Fruit fly (Drosophila melanogaster) whole organism, prepupa: ENCODE results near the gene del.

Experiments
- Blimp-1 ChIP-seq: fragments of 200-800 bp; sonication (Bioruptor generic); optimal IDR thresholded peaks from 3 replicates; lab custom pipeline; 2017; ENCODE audit warnings: missing biosample characterization, missing genetic modification characterization, mild to moderate bottlenecking, moderate library complexity, missing genetic modification reagents
- CG10631 ChIP-seq: fragments of 200-800 bp; sonication (Bioruptor generic); optimal IDR thresholded peaks from 2 replicates; lab custom pipeline; 2016; ENCODE audit warnings: missing biosample characterization, missing genetic modification characterization
- CG10669 ChIP-seq: fragments of 200-800 bp; sonication (Bioruptor generic); optimal IDR thresholded peaks from 3 replicates; lab custom pipeline; 2018; ENCODE audit warnings: missing biosample characterization, mild to moderate bottlenecking, missing genetic modification characterization, moderate library complexity
- CG11294 ChIP-seq: fragments of 200-800 bp; sonication (Bioruptor generic); IDR thresholded peaks from 2 replicates; pipeline ENCODE4 v1.3.6; 2022; ENCODE audit warnings: missing biosample characterization, missing genetic modification characterization
- CG15336 ChIP-seq: fragments of 200-800 bp; sonication (Bioruptor generic); IDR thresholded peaks from 2 replicates; pipeline ENCODE4 v1.3.6; 2022; ENCODE audit warnings: missing biosample characterization, missing genetic modification characterization
- CG1621 ChIP-seq: fragments of 200-800 bp; sonication (Bioruptor generic); optimal IDR thresholded peaks from 3 replicates; lab custom pipeline; 2018; ENCODE audit warnings: missing biosample characterization, mild to moderate bottlenecking, missing genetic modification characterization
- CG16779 ChIP-seq: fragments of 200-800 bp; sonication (Bioruptor generic); optimal IDR thresholded peaks from 3 replicates; lab custom pipeline; 2017; ENCODE audit warnings: missing biosample characterization, mild to moderate bottlenecking, missing genetic modification characterization
- CG3032 ChIP-seq: fragments of 200-800 bp; optimal IDR thresholded peaks from 2 replicates; lab custom pipeline; 2019; ENCODE audit warnings: missing biosample characterization, mild to moderate bottlenecking, missing genetic modification characterization, moderate library complexity
- CG31627 ChIP-seq: fragments of 200-800 bp; sonication (Bioruptor generic); optimal IDR thresholded peaks from 3 replicates; lab custom pipeline; 2016; ENCODE audit warnings: missing biosample characterization, missing genetic modification characterization
- CG32006 ChIP-seq: fragments of 200-800 bp; sonication (Bioruptor generic); optimal IDR thresholded peaks from 3 replicates; lab custom pipeline; 2017; ENCODE audit warnings: missing biosample characterization, mild to moderate bottlenecking, missing genetic modification characterization
- CG4318 ChIP-seq: fragments of 200-800 bp; sonication (Bioruptor generic); optimal IDR thresholded peaks from 3 replicates; lab custom pipeline; 2017; ENCODE audit warnings: missing biosample characterization, mild to moderate bottlenecking, missing genetic modification characterization
- CG6163 ChIP-seq: fragments of 200-800 bp; sonication (Bioruptor generic); IDR thresholded peaks from 3 replicates; pipeline ENCODE4 v1.3.6; 2022; ENCODE audit warnings: missing biosample characterization, missing genetic modification characterization
- CG6792 ChIP-seq: fragments of 200-800 bp; sonication (Bioruptor generic); optimal IDR thresholded peaks from 3 replicates; lab custom pipeline; 2016; ENCODE audit warnings: missing biosample characterization, missing genetic modification characterization
- CG6808 ChIP-seq: fragments of 200-800 bp; sonication (Bioruptor generic); optimal IDR thresholded peaks from 3 replicates; lab custom pipeline; 2017; ENCODE audit warnings: missing biosample characterization, missing genetic modification characterization, mild to moderate bottlenecking, moderate library complexity, missing genetic modification reagents
- CG6854 ChIP-seq: fragments of 200-800 bp; sonication (Bioruptor generic); optimal IDR thresholded peaks from 2 replicates; lab custom pipeline; 2017; ENCODE audit warnings: missing biosample characterization, mild to moderate bottlenecking, missing genetic modification characterization
- CG7368 ChIP-seq: fragments of 200-800 bp; sonication (Bioruptor generic); optimal IDR thresholded peaks from 3 replicates; lab custom pipeline; 2016; ENCODE audit warnings: missing biosample characterization, missing genetic modification characterization
- CG9139 ChIP-seq: fragments of 200-800 bp; sonication (Bioruptor generic); optimal IDR thresholded peaks from 3 replicates; lab custom pipeline; 2017; ENCODE audit warnings: missing biosample characterization, mild to moderate bottlenecking, missing genetic modification characterization
- Ets21C ChIP-seq: fragments of 200-800 bp; sonication (Bioruptor generic); optimal IDR thresholded peaks from 3 replicates; lab custom pipeline; 2016; ENCODE audit warnings: missing biosample characterization, missing genetic modification characterization
- Gug ChIP-seq: fragments of 200-800 bp; sonication (Bioruptor generic); IDR thresholded peaks from 2 replicates; pipeline ENCODE4 v1.3.6; 2022; ENCODE audit warnings: missing biosample characterization, missing genetic modification characterization
- Hr39 ChIP-seq: fragments of 200-800 bp; sonication (Bioruptor generic); optimal IDR thresholded peaks from 2 replicates; lab custom pipeline; 2016; ENCODE audit warnings: missing biosample characterization, missing genetic modification characterization
- Hr4 ChIP-seq: fragments of 200-800 bp; sonication (Bioruptor generic); optimal IDR thresholded peaks from 3 replicates; lab custom pipeline; 2016; ENCODE audit warnings: missing biosample characterization, missing genetic modification characterization
- Lpt ChIP-seq: fragments of 200-800 bp; sonication (Bioruptor generic); optimal IDR thresholded peaks from 3 replicates; lab custom pipeline; 2016; ENCODE audit warnings: missing biosample characterization, missing genetic modification characterization
- Met ChIP-seq: fragments of 200-800 bp; sonication (Bioruptor generic); optimal IDR thresholded peaks from 3 replicates; lab custom pipeline; 2016; ENCODE audit warnings: missing biosample characterization, missing genetic modification characterization
- Sox102F ChIP-seq: fragments of 200-800 bp; sonication (Bioruptor generic); optimal IDR thresholded peaks from 2 replicates; lab custom pipeline; 2016; ENCODE audit warnings: missing biosample characterization, mild to moderate bottlenecking, missing genetic modification characterization
- Sox14 ChIP-seq: fragments of 200-800 bp; sonication (Bioruptor generic); optimal IDR thresholded peaks from 3 replicates; lab custom pipeline; 2016; ENCODE audit warnings: missing biosample characterization, missing genetic modification characterization
- Sox15 ChIP-seq: fragments of 200-800 bp; sonication (Bioruptor generic); optimal IDR thresholded peaks from 3 replicates; lab custom pipeline; 2016; ENCODE audit warnings: missing biosample characterization, missing genetic modification characterization
- achi ChIP-seq: fragments of 200-800 bp; sonication (Bioruptor generic); optimal IDR thresholded peaks from 3 replicates; lab custom pipeline; 2016; ENCODE audit warnings: missing biosample characterization, missing genetic modification characterization
- cyc ChIP-seq: fragments of 200-800 bp; sonication (Bioruptor generic); optimal IDR thresholded peaks from 3 replicates; lab custom pipeline; 2016; ENCODE audit warnings: missing biosample characterization, missing genetic modification characterization
- dac ChIP-seq: fragments of 200-800 bp; sonication (Bioruptor generic); optimal IDR thresholded peaks from 2 replicates; lab custom pipeline; 2017; ENCODE audit warnings: missing biosample characterization, mild to moderate bottlenecking, missing genetic modification characterization
- dsx ChIP-seq: fragments of 200-800 bp; optimal IDR thresholded peaks from 3 replicates; lab custom pipeline; 2019; ENCODE audit warnings: missing biosample characterization, mild to moderate bottlenecking, missing genetic modification characterization, moderate library complexity; ENCODE audit not compliant: poor library complexity, severe bottlenecking
- fd85E ChIP-seq: fragments of 200-800 bp; sonication (Bioruptor generic); optimal IDR thresholded peaks from 3 replicates; lab custom pipeline; 2016; ENCODE audit warnings: missing biosample characterization, missing genetic modification characterization
- fkh ChIP-seq: fragments of 200-800 bp; sonication (Bioruptor generic); optimal IDR thresholded peaks from 3 replicates; lab custom pipeline; 2017; ENCODE audit warnings: missing biosample characterization, mild to moderate bottlenecking, missing genetic modification characterization, moderate library complexity
- pdm3 ChIP-seq: fragments of 200-800 bp; sonication (Bioruptor generic); optimal IDR thresholded peaks from 3 replicates; lab custom pipeline; 2016; ENCODE audit warnings: missing biosample characterization, missing genetic modification characterization
- salr ChIP-seq, 2 experiments: fragments of 200-800 bp; sonication (Bioruptor generic); optimal IDR thresholded peaks; 3 replicates each; lab custom pipeline; 2016 to 2018; ENCODE audit warnings: missing biosample characterization in 2 of 2, missing genetic modification characterization in 2 of 2, mild to moderate bottlenecking in 1 of 2
- spab ChIP-seq: fragments of 200-800 bp; sonication (Bioruptor generic); optimal IDR thresholded peaks from 2 replicates; lab custom pipeline; 2017; ENCODE audit warnings: missing biosample characterization, mild to moderate bottlenecking, missing genetic modification characterization, missing genetic modification reagents
- svp ChIP-seq: fragments of 200-800 bp; sonication (Bioruptor generic); peaks from one replicate; lab custom pipeline; 2016; ENCODE audit warnings: missing biosample characterization, missing genetic modification characterization
- topi ChIP-seq: fragments of 200-800 bp; sonication (Bioruptor generic); optimal IDR thresholded peaks from 3 replicates; lab custom pipeline; 2016; ENCODE audit warnings: missing biosample characterization, missing genetic modification characterization
- vri ChIP-seq: fragments of 200-800 bp; sonication (Bioruptor generic); optimal IDR thresholded peaks from 3 replicates; lab custom pipeline; 2016; ENCODE audit warnings: missing biosample characterization, mild to moderate bottlenecking, missing genetic modification characterization

The del gene

DNA sequence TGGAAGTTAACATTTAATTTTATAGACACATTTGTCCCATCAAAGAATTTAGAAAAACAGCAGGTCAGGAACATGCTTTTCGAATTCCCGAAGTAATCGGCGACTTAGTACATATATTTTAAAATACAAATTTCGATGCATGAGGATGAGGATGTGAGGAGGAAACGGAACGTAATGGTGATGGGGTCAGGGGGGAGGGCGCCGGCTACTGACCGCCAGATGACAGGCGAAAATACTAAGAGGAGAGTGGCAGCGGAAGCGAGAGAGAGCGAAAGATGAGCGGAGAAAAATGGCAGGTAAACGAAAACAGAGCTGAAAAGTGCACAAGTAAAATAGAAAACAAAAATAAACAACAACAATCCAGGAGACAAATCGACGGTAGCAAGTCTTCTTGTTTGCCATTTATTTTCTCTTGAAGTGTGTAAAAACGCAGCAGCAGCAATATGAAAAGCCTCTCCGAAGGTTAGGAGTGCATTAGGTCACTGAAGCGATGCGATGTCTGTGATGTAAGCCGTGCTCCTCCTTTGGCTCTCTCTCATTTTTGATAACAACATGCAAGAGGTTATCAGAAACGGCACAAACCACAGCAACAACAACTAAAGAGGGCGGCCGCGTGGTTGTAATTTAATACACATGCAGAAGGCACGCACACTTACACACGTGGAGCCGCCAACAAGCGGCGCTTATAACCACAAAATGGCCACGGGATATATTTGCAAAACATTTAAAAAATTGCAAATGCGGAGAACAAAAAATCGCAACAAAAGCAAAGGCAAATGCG is 30.3 kb upstream of the del start:
- TF ChIP-seq CG6163 (GFP tag; lab: Robert Waterston, UW) (no peak), vri (GFP tag; lab: Kevin White, UChicago) (peak; percentile 81), svp (GFP tag; lab: Kevin White, UChicago) (peak; percentile 100)
- TF ChIP-seq, all 60 proteins: peak for 2

DNA sequence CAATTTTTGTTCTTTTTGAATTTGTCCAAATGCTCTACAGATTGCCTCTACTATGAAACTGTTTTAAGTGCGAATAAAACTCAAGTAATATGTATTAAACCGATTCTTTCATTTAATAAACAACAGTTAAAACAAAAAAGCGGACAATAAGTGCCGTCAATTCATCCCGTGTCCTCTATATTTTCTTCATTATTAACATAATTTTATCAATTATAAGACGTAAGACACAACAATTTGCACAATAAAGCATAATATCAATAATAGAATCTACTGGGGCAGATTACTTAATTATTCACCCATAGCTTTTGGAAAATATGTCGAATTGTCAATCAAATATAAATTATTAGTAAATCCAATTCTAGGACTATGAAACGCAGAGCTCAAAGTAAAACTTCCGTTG is 24.6 kb upstream of the del start, which contains the start of gene CG31627:
TSS of gene CG31627 (plus strand) at position 301 of the 400 bp plus-strand sequence.
- TF ChIP-seq CG10631 (GFP tag; lab: Kevin White, UChicago) (no peak), CG11294 (GFP tag; lab: Robert Waterston, UW) (no peak), CG31627 (GFP tag; lab: Kevin White, UChicago) (no peak), cyc (GFP tag; lab: Kevin White, UChicago) (no peak), CG6854 (no peak), Blimp-1 (GFP tag; lab: Kevin White, UChicago) (no peak), spab (GFP tag; lab: Kevin White, UChicago) (no peak), vri (GFP tag; lab: Kevin White, UChicago) (no peak)

DNA sequence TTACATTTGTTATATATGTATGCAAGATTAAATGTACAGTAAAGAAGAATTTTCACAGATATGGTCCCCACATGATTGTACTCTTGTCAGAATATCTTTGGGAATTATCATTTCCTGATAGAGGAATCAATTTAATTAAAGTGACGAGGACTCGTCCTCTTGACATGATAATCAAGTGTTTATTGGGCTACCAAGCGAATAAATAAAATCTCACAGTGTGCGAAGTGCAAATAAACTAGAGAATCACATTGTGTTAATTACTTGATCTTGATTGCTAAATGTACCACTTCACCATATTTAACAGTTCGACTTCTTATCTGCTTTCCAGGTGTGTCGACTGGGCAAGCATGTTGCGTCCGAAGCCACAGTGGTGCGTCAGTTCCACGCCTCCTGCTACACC is 21.5 kb upstream of the del start:
- no peak for TF ChIP-seq dac
- TF ChIP-seq svp (GFP tag; lab: Kevin White, UChicago): peak; percentile 69

- TF ChIP-seq pdm3 (GFP tag; lab: Kevin White, UChicago) (no peak), Sox15 (no peak), vri (GFP tag; lab: Kevin White, UChicago) (peak; percentile 71), achi (GFP tag; lab: Kevin White, UChicago) (no peak), CG4318 (GFP tag; lab: Kevin White, UChicago) (no peak), spab (GFP tag; lab: Kevin White, UChicago) (no peak), CG32006 (GFP tag; lab: Kevin White, UChicago) (no peak), CG16779 (tag; lab: Kevin White, UChicago) (no peak)
- TF ChIP-seq, all 60 proteins: peak for 1
Measured at dm6 chr2L:21169160-21169624, 20.8 kb upstream of the del start.

dm6 chr2L:21168295-21169159 is 20.2 kb upstream of the del start, which contains the start of the genes mAcon1, CG43345 and CG43346:
TSS of gene mAcon1 (plus strand) at chr2L:21168570.
TSS of gene CG43345 (minus strand) at chr2L:21168581.
TSS of gene CG43346 (minus strand) at chr2L:21168581.
- TF ChIP-seq Sox14: peak; percentile 83
- TF ChIP-seq dac: peak; percentile 43
- TF ChIP-seq CG3032 (tag; lab: Kevin White, UChicago): peak; percentile 68
- TF ChIP-seq CG6792 (GFP tag; lab: Kevin White, UChicago): peak; percentile 79
- TF ChIP-seq dsx (GFP tag; lab: Kevin White, UChicago): no peak
- TF ChIP-seq fkh (GFP tag; lab: Kevin White, UChicago): peak; percentile 89
- peak; percentile 80 for TF ChIP-seq vri (GFP tag; lab: Kevin White, UChicago)
- TF ChIP-seq fd85E: peak; percentile 47
- TF ChIP-seq achi (GFP tag; lab: Kevin White, UChicago): no peak
- TF ChIP-seq Hr39 (GFP tag; lab: Kevin White, UChicago): peak; percentile 83
- TF ChIP-seq CG6163 (GFP tag; lab: Robert Waterston, UW): peak; percentile 45; the same call in 1 of the 3 replicates
- TF ChIP-seq CG32006 (GFP tag; lab: Kevin White, UChicago): no peak
- TF ChIP-seq Ets21C (GFP tag; lab: Kevin White, UChicago): no peak
- peak; percentile 56 for TF ChIP-seq Lpt (GFP tag; lab: Kevin White, UChicago)
- TF ChIP-seq CG16779 (tag; lab: Kevin White, UChicago): no peak
- TF ChIP-seq CG10669 (GFP tag; lab: Kevin White, UChicago): no peak
- TF ChIP-seq CG4318 (GFP tag; lab: Kevin White, UChicago): no peak
- TF ChIP-seq Sox102F: no peak
- peak; percentile 65 for TF ChIP-seq CG9139 (GFP tag; lab: Kevin White, UChicago)
- TF ChIP-seq CG15336 (GFP tag; lab: Robert Waterston, UW): peak; percentile 35; the same call in 1 of the 2 replicates
- TF ChIP-seq Hr4 (GFP tag; lab: Kevin White, UChicago): no peak
- TF ChIP-seq CG7368 (GFP tag; lab: Kevin White, UChicago): no peak
- TF ChIP-seq topi (GFP tag; lab: Kevin White, UChicago): peak; percentile 87
- no peak for TF ChIP-seq pdm3 (GFP tag; lab: Kevin White, UChicago)
- peak; percentile 64 for TF ChIP-seq CG1621 (tag; lab: Kevin White, UChicago)
- peak; percentile 73 for TF ChIP-seq Gug (GFP tag; lab: Robert Waterston, UW)
- peak; percentile 57 to 66 for TF ChIP-seq salr (GFP tag; optimal IDR thresholded peaks at IDR 0.05; lab: Kevin White, UChicago)
- TF ChIP-seq CG6808: no peak
- no peak for TF ChIP-seq Met
